Worm (Caenorhabditis elegans): ENCODE results near the gene T03F7.6.

DNA sequence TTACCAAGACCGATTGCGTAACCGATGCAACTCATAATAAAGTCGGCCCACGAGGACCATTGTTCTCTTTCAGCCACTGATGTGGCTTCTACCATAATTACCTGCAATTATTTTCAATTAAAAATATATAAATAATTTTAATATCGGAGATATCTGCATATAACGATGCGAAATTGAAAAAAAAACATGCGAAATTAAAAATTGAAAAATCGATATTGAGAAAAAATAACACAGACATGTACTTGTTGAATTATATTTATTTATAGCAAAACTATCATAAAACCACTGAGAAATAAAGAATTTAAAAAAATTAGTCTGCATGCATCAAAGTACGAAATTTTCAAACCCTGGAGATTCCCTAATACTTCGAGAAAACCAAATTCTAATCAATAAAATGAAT lies 13.9 kb downstream of the T03F7.6 start, which contains the start of gene snf-11:
- TF ChIP-seq ama-1 (optimal IDR thresholded peaks at IDR 0.05) (no peak), nhr-23 (tag; optimal IDR thresholded peaks at IDR 0.05) (no peak), elt-1 (tag; optimal IDR thresholded peaks at IDR 0.05) (no peak), unc-39 (tag; optimal IDR thresholded peaks at IDR 0.05) (no peak), pqm-1 (tag; optimal IDR thresholded peaks at IDR 0.05) (no peak), sea-2 (GFP tag; optimal IDR thresholded peaks at IDR 0.05) (no peak), ztf-11 (tag; optimal IDR thresholded peaks at IDR 0.05) (no peak), elt-2 (tag; optimal IDR thresholded peaks at IDR 0.05) (no peak), fkh-10 (GFP tag; optimal IDR thresholded peaks at IDR 0.05) (no peak), ztf-4 (tag; optimal IDR thresholded peaks at IDR 0.05) (no peak), nhr-25 (tag; optimal IDR thresholded peaks at IDR 0.05) (no peak), nhr-12 (tag; optimal IDR thresholded peaks at IDR 0.05) (no peak), fos-1 (tag; optimal IDR thresholded peaks at IDR 0.05) (no peak)
